Worm (Caenorhabditis elegans): ENCODE measurements around the gene golg-2.

The golg-2 gene

ce11 chrII:5057315-5057714 lies 17.4 kb upstream of the golg-2 start (continued):
- TF ChIP-seq mep-1 (tag; optimal IDR thresholded peaks at IDR 0.05) (peak; percentile 76), jun-1 (tag; optimal IDR thresholded peaks at IDR 0.05) (no peak), pqm-1 (tag; optimal IDR thresholded peaks at IDR 0.05) (no peak), madf-9 (GFP tag; conservative IDR thresholded peaks at IDR 0.05) (peak; percentile 39; the same call in 1 of the 2 replicates), php-3 (GFP tag; IDR thresholded peaks at IDR 0.05) (no peak), D1046.2 (GFP tag; IDR thresholded peaks at IDR 0.05) (peak; percentile 91), attf-4 (tag; optimal IDR thresholded peaks at IDR 0.05) (no peak), F49E8.2 (tag; optimal IDR thresholded peaks at IDR 0.05; ENCODE audit: borderline replicate concordance) (peak; percentile 64), duxl-1 (tag; optimal IDR thresholded peaks at IDR 0.05; ENCODE audit: poor library complexity) (peak; percentile 76), nhr-25 (tag; optimal IDR thresholded peaks at IDR 0.05; ENCODE audit: borderline replicate concordance, insufficient read depth) (peak; percentile 67), mxl-3 (GFP tag; optimal IDR thresholded peaks at IDR 0.05) (peak; percentile 43), arid-1 (GFP tag; conservative IDR thresholded peaks at IDR 0.05) (peak; percentile 83), dpl-1 (GFP tag; optimal IDR thresholded peaks at IDR 0.05) (peak; percentile 54), nhr-77 (tag; optimal IDR thresholded peaks at IDR 0.05) (no peak), aha-1 (tag) (peak; percentile 27), tag-97 (GFP tag; IDR thresholded peaks at IDR 0.05) (no peak), F26F4.8 (GFP tag; conservative IDR thresholded peaks at IDR 0.05) (0 out of 2 replicates have a peak, but pooled peaks have one; percentile 27), ctbp-1 (GFP tag; IDR thresholded peaks at IDR 0.05) (peak; percentile 39; the same call in 1 of the 2 replicates), ztf-7 (tag; optimal IDR thresholded peaks at IDR 0.05) (no peak), zag-1 (tag; optimal IDR thresholded peaks at IDR 0.05) (no peak), zip-2 (tag; optimal IDR thresholded peaks at IDR 0.05) (no peak), egl-27 (tag; optimal IDR thresholded peaks at IDR 0.05) (no peak), zfp-2 (tag; optimal IDR thresholded peaks at IDR 0.05) (no peak), lim-7 (GFP tag; IDR thresholded peaks at IDR 0.05) (peak; percentile 80), cey-2 (tag; optimal IDR thresholded peaks at IDR 0.05; ENCODE audit: borderline replicate concordance, insufficient read depth) (no peak), daf-8 (GFP tag; IDR thresholded peaks at IDR 0.05) (no peak), F10B5.3 (tag; optimal IDR thresholded peaks at IDR 0.05) (peak; percentile 63), lin-15B (tag; optimal IDR thresholded peaks at IDR 0.05) (no peak), snpc-4 (tag; optimal IDR thresholded peaks at IDR 0.05) (peak; percentile 93), nhr-41 (GFP tag; IDR thresholded peaks at IDR 0.05) (no peak), mxl-2 (GFP tag; conservative IDR thresholded peaks at IDR 0.05) (no peak), F44E2.7 (GFP tag; IDR thresholded peaks at IDR 0.05) (no peak), F37D6.2 (tag; optimal IDR thresholded peaks at IDR 0.05) (peak; percentile 13), ces-1 (GFP tag; optimal IDR thresholded peaks at IDR 0.05) (no peak), dmd-8 (GFP tag; IDR thresholded peaks at IDR 0.05) (0 out of 2 replicates have a peak, but pooled peaks have one; percentile 60), daf-12 (tag; optimal IDR thresholded peaks at IDR 0.05) (no peak), lir-3 (tag; optimal IDR thresholded peaks at IDR 0.05) (no peak), fkh-10 (GFP tag; optimal IDR thresholded peaks at IDR 0.05) (no peak), lsy-2 (tag; optimal IDR thresholded peaks at IDR 0.05) (peak; percentile 15 to 84), set-16 (GFP tag; IDR thresholded peaks at IDR 0.05) (peak; percentile 20; the same call in 1 of the 2 replicates), T26A8.4 (GFP tag; IDR thresholded peaks at IDR 0.05) (no peak; the same call in none of the 2 replicates), mes-2 (tag; optimal IDR thresholded peaks at IDR 0.05; ENCODE audit: poor library complexity, severe bottlenecking) (peak; percentile 85), tra-1 (GFP tag; IDR thresholded peaks at IDR 0.05) (0 out of 2 replicates have a peak, but pooled peaks have one; percentile 35), nhr-6 (tag; optimal IDR thresholded peaks at IDR 0.05) (no peak), lin-39 (tag; optimal IDR thresholded peaks at IDR 0.05) (no peak), nhr-237 (tag; optimal IDR thresholded peaks at IDR 0.05) (no peak), skn-1 (tag; optimal IDR thresholded peaks at IDR 0.05) (no peak), Y5F2A.4 (GFP tag; optimal IDR thresholded peaks at IDR 0.05) (no peak), Y75B8A.6 (GFP tag; IDR thresholded peaks at IDR 0.05) (0 out of 2 replicates have a peak, but pooled peaks have one; percentile 11), hlh-11 (tag; optimal IDR thresholded peaks at IDR 0.05) (peak; percentile 75), aly-2 (tag; optimal IDR thresholded peaks at IDR 0.05) (no peak), R02D3.7 (tag; optimal IDR thresholded peaks at IDR 0.05) (no peak)

All from whole organism, L4 larva.